Worm (Caenorhabditis elegans): ENCODE data around the gene T22D1.17.

Gene T22D1.17

DNA sequence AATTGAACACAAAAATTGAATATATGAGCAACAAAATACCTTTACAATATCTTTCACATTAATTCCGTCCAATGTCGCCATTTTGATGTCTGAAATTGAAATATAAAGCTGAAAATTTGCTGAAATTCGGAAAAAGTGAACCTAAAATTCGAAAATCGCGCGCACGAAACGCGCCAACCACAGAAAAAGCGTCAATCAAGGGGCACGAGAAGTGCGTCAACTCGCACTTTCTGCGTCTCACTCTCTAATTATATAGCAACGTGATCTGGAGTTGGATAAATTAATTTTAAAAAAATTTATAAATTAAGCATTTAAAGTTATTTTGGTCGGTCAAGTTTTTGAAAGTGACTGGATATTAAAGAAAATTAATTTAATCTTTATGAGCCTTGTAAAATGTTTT is 13.5 kb downstream of the T22D1.17 start, which contains the start of gene ruvb-2 (continued):
- no peak for TF ChIP-seq snpc-4 (tag; optimal IDR thresholded peaks at IDR 0.05)
- peak; percentile 69 for TF ChIP-seq nhr-237 (tag; optimal IDR thresholded peaks at IDR 0.05)
- TF ChIP-seq ham-2 (GFP tag; optimal IDR thresholded peaks at IDR 0.05), result no peak
- TF ChIP-seq nhr-28 (tag; optimal IDR thresholded peaks at IDR 0.05), result no peak
- peak; percentile 4 for TF ChIP-seq nhr-2 (tag; optimal IDR thresholded peaks at IDR 0.05)
- TF ChIP-seq mls-2 (tag; optimal IDR thresholded peaks at IDR 0.05), result no peak

- TF ChIP-seq tbx-8 (GFP tag; optimal IDR thresholded peaks at IDR 0.05), result no peak
- TF ChIP-seq mls-2 (tag; optimal IDR thresholded peaks at IDR 0.05), result no peak
- TF ChIP-seq cnd-1 (tag; optimal IDR thresholded peaks at IDR 0.05), result no peak
- no peak for TF ChIP-seq ceh-39 (tag; optimal IDR thresholded peaks at IDR 0.05)
- TF ChIP-seq flh-1 (GFP tag; optimal IDR thresholded peaks at IDR 0.05), result no peak
- TF ChIP-seq ceh-43 (GFP tag; optimal IDR thresholded peaks at IDR 0.05), result no peak
- no peak for TF ChIP-seq M03D4.4 (tag; optimal IDR thresholded peaks at IDR 0.05)
- TF ChIP-seq nhr-76 (tag; optimal IDR thresholded peaks at IDR 0.05), result no peak
- TF ChIP-seq snpc-4 (tag; optimal IDR thresholded peaks at IDR 0.05), result no peak
- TF ChIP-seq ces-1 (GFP tag; optimal IDR thresholded peaks at IDR 0.05), result no peak
- no peak for TF ChIP-seq mab-5 (tag; optimal IDR thresholded peaks at IDR 0.05)
- TF ChIP-seq bed-3 (GFP tag; optimal IDR thresholded peaks at IDR 0.05), result no peak
- no peak for TF ChIP-seq nhr-237 (tag; optimal IDR thresholded peaks at IDR 0.05)
- TF ChIP-seq elt-1 (tag; optimal IDR thresholded peaks at IDR 0.05; ENCODE audit: borderline replicate concordance, insufficient read depth), result no peak
- no peak for TF ChIP-seq nhr-2 (tag; optimal IDR thresholded peaks at IDR 0.05)
- no peak for TF ChIP-seq nhr-28 (tag; optimal IDR thresholded peaks at IDR 0.05)
- TF ChIP-seq nhr-12 (tag; optimal IDR thresholded peaks at IDR 0.05), result no peak
- no peak for TF ChIP-seq mep-1 (tag; optimal IDR thresholded peaks at IDR 0.05)
Measured at ce11 chrIV:6920063-6920462, 14.3 kb downstream of the T22D1.17 start, which contains the start of gene T22D1.18. T22D1.18 (minus strand) TSS chrIV:6920163.

ce11 chrIV:6923070-6923469 is 17.3 kb downstream of the T22D1.17 start, which contains the start of gene T22D1.1:
T22D1.1 (plus strand) TSS chrIV:6923370.
- TF ChIP-seq M03D4.4 (tag; optimal IDR thresholded peaks at IDR 0.05), result no peak
- TF ChIP-seq tbx-8 (GFP tag; optimal IDR thresholded peaks at IDR 0.05), result no peak
- no peak for TF ChIP-seq elt-1 (tag; optimal IDR thresholded peaks at IDR 0.05; ENCODE audit: borderline replicate concordance, insufficient read depth)
- TF ChIP-seq nhr-2 (tag; optimal IDR thresholded peaks at IDR 0.05), result no peak
- TF ChIP-seq ztf-11 (tag; optimal IDR thresholded peaks at IDR 0.05), result no peak
- TF ChIP-seq nhr-12 (tag; optimal IDR thresholded peaks at IDR 0.05), result no peak
- no peak for TF ChIP-seq mls-2 (tag; optimal IDR thresholded peaks at IDR 0.05)
- no peak for TF ChIP-seq ceh-83 (GFP tag; optimal IDR thresholded peaks at IDR 0.05)
- TF ChIP-seq blmp-1 (tag; optimal IDR thresholded peaks at IDR 0.05), result no peak
- no peak for TF ChIP-seq flh-1 (GFP tag; optimal IDR thresholded peaks at IDR 0.05)
- no peak for TF ChIP-seq unc-62 (GFP tag; optimal IDR thresholded peaks at IDR 0.05)
- TF ChIP-seq bed-3 (GFP tag; optimal IDR thresholded peaks at IDR 0.05), result no peak
- no peak for TF ChIP-seq ham-2 (GFP tag; optimal IDR thresholded peaks at IDR 0.05)
- TF ChIP-seq unc-39 (tag; optimal IDR thresholded peaks at IDR 0.05), result no peak
- TF ChIP-seq sptf-1 (tag; optimal IDR thresholded peaks at IDR 0.05), result no peak
- TF ChIP-seq snpc-4 (tag; optimal IDR thresholded peaks at IDR 0.05), result no peak
- TF ChIP-seq mep-1 (tag; optimal IDR thresholded peaks at IDR 0.05), result no peak
- TF ChIP-seq ceh-43 (GFP tag; optimal IDR thresholded peaks at IDR 0.05), result no peak
- TF ChIP-seq lin-13 (tag; optimal IDR thresholded peaks at IDR 0.05), result no peak

- TF ChIP-seq elt-1 (tag; optimal IDR thresholded peaks at IDR 0.05; ENCODE audit: borderline replicate concordance, insufficient read depth), result peak; percentile 54
- TF ChIP-seq unc-120 (tag; optimal IDR thresholded peaks at IDR 0.05; ENCODE audit: poor library complexity, severe bottlenecking), result no peak
Measured at ce11 chrIV:6925520-6925919, 19.7 kb downstream of the T22D1.17 start.

DNA sequence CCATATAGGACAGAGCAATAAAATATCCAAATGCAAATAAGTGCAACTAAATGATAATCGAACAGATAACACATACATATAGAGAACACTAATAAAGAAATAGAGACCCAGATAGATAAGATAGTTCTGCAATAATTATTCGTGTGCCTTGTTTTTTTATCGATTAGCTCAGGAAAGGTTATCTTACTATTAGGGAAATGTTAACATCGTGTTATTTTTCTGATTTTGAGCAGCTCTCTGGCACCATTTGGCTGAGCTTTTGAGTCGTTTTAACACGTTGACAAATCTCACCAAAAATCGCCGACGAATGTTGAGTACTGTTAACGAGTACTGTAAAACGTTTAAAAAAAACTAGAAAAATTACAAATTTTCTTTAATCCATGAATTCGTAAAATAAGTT is 22.6 kb downstream of the T22D1.17 start, which contains the start of gene cest-6:
Gene cest-6, minus strand, starts transcription at position 101 of the 400 bp plus-strand sequence.
- TF ChIP-seq unc-120 (tag; optimal IDR thresholded peaks at IDR 0.05; ENCODE audit: poor library complexity, severe bottlenecking) (no peak), ceh-43 (GFP tag; optimal IDR thresholded peaks at IDR 0.05) (no peak), pha-4 (tag; optimal IDR thresholded peaks at IDR 0.05) (no peak), lin-13 (tag; optimal IDR thresholded peaks at IDR 0.05) (no peak), nhr-12 (tag; optimal IDR thresholded peaks at IDR 0.05) (no peak), drap-1 (GFP tag; optimal IDR thresholded peaks at IDR 0.05) (no peak), nhr-237 (tag; optimal IDR thresholded peaks at IDR 0.05) (no peak), elt-3 (tag; optimal IDR thresholded peaks at IDR 0.05) (no peak)
